Worm (Caenorhabditis elegans) whole organism, L4 larva: ENCODE results near the gene ttc-7.

Experiments used
- D1046.2 ChIP-seq: fragments of 200-800 bp; sonication (Bioruptor generic); IDR thresholded peaks from 2 replicates; pipeline ENCODE4 v1.3.6; 2022; ENCODE audit warnings: missing genetic modification characterization, missing compliant biosample characterization
- F10B5.3 ChIP-seq: sonication (generic microtip); optimal IDR thresholded peaks from 2 replicates; lab custom pipeline; 2016; ENCODE audit warnings: mild to moderate bottlenecking, missing genetic modification characterization, missing compliant biosample characterization
- R02D3.7 ChIP-seq: fragments of 150-350 bp; sonication (generic microtip); optimal IDR thresholded peaks from 3 replicates; lab custom pipeline; 2014; ENCODE audit warnings: missing biosample characterization, missing genetic modification characterization
- Y48G9A.11 ChIP-seq: fragments of 200-800 bp; sonication (Bioruptor generic); IDR thresholded peaks from 2 replicates; pipeline ENCODE4 v1.3.6; 2022; ENCODE audit warnings: missing genetic modification reagents, missing genetic modification characterization, missing compliant biosample characterization
- Y75B8A.6 ChIP-seq: fragments of 200-800 bp; sonication (Bioruptor generic); IDR thresholded peaks from 2 replicates; pipeline ENCODE4 v1.3.6; 2022; ENCODE audit warnings: missing genetic modification reagents, missing genetic modification characterization, missing compliant biosample characterization
- aha-1 ChIP-seq: fragments of 150-350 bp; peaks from one replicate; lab custom pipeline; 2014; ENCODE audit warnings: missing biosample characterization, missing genetic modification characterization
- aly-2 ChIP-seq: sonication (generic microtip); optimal IDR thresholded peaks from 2 replicates; lab custom pipeline; 2018; ENCODE audit warnings: missing biosample characterization, missing genetic modification characterization
- arid-1 ChIP-seq: fragments of 200-800 bp; sonication (Bioruptor generic); conservative IDR thresholded peaks from 2 replicates; pipeline ENCODE4 v1.3.6; 2022; ENCODE audit warnings: missing genetic modification reagents, missing genetic modification characterization, missing compliant biosample characterization
- attf-4 ChIP-seq: sonication (generic microtip); optimal IDR thresholded peaks from 3 replicates; lab custom pipeline; 2017; ENCODE audit warnings: missing biosample characterization, missing genetic modification characterization
- ceh-28 ChIP-seq: fragments of 150-350 bp; optimal IDR thresholded peaks from 2 replicates; lab custom pipeline; 2014; ENCODE audit warnings: missing biosample characterization, missing genetic modification reagents, missing genetic modification characterization
- ceh-44 ChIP-seq: fragments of 200-800 bp; sonication (Bioruptor generic); IDR thresholded peaks from 2 replicates; pipeline ENCODE4 v1.3.6; 2022; ENCODE audit warnings: missing genetic modification reagents, missing genetic modification characterization, missing compliant biosample characterization
- daf-12 ChIP-seq: fragments of 150-350 bp; optimal IDR thresholded peaks from 2 replicates; lab custom pipeline; 2014; ENCODE audit warnings: missing biosample characterization, missing genetic modification reagents, missing genetic modification characterization
- daf-16 ChIP-seq, 3 experiments: sonication (generic microtip); optimal IDR thresholded peaks; 2 replicates each; lab custom pipeline; 2016 to 2017; ENCODE audit warnings: missing genetic modification characterization in 3 of 3, missing genetic modification reagents in 3 of 3, mild to moderate bottlenecking in 2 of 3, missing compliant biosample characterization in 2 of 3, missing biosample characterization in 1 of 3, moderate library complexity in 1 of 3
- daf-19 ChIP-seq: fragments of 200-800 bp; sonication (Bioruptor generic); conservative IDR thresholded peaks from 2 replicates; pipeline ENCODE4 v1.3.6; 2022; ENCODE audit warnings: missing genetic modification characterization, missing compliant biosample characterization
- dmd-6 ChIP-seq: fragments of 200-800 bp; sonication (Bioruptor generic); IDR thresholded peaks from 2 replicates; pipeline ENCODE4 v1.3.6; 2022; ENCODE audit warnings: missing genetic modification reagents, missing genetic modification characterization, missing compliant biosample characterization
- dmd-8 ChIP-seq: fragments of 200-800 bp; sonication (Bioruptor generic); IDR thresholded peaks from 2 replicates; pipeline ENCODE4 v1.3.6; 2022; ENCODE audit warnings: missing genetic modification characterization, missing compliant biosample characterization
- dve-1 ChIP-seq: sonication (generic microtip); optimal IDR thresholded peaks from 2 replicates; lab custom pipeline; 2017; ENCODE audit warnings: antibody characterized with exemption, mild to moderate bottlenecking, missing genetic modification characterization, missing compliant biosample characterization; ENCODE audit not compliant: insufficient read depth
- egl-43 ChIP-seq: fragments of 200-800 bp; sonication (Bioruptor generic); IDR thresholded peaks from 2 replicates; pipeline ENCODE4 v1.3.6; 2022; ENCODE audit warnings: missing genetic modification reagents, missing genetic modification characterization, missing compliant biosample characterization
- fos-1 ChIP-seq: fragments of 150-350 bp; optimal IDR thresholded peaks from 2 replicates; lab custom pipeline; 2014; ENCODE audit warnings: missing biosample characterization, missing genetic modification characterization
- hif-1 ChIP-seq, 2 experiments: sonication (generic microtip); optimal IDR thresholded peaks; 2 replicates each; lab custom pipeline; 2016 to 2017; ENCODE audit warnings: missing compliant biosample characterization in 2 of 2, missing genetic modification characterization in 2 of 2, missing genetic modification reagents in 2 of 2, missing genotype in 2 of 2, mild to moderate bottlenecking in 1 of 2
- hmg-1.1 ChIP-seq: fragments of 200-800 bp; sonication (Bioruptor generic); IDR thresholded peaks from 2 replicates; pipeline ENCODE4 v1.3.6; 2022; ENCODE audit warnings: missing genetic modification reagents, missing genetic modification characterization, missing compliant biosample characterization
- jun-1 ChIP-seq: fragments of 150-350 bp; optimal IDR thresholded peaks from 2 replicates; lab custom pipeline; 2014; ENCODE audit warnings: missing biosample characterization, missing genetic modification reagents, missing genetic modification characterization
- lim-7 ChIP-seq: fragments of 200-800 bp; sonication (Bioruptor generic); IDR thresholded peaks from 2 replicates; pipeline ENCODE4 v1.3.6; 2022; ENCODE audit warnings: missing genetic modification characterization, missing compliant biosample characterization
- lin-1 ChIP-seq: fragments of 200-800 bp; sonication (Bioruptor generic); IDR thresholded peaks from 2 replicates; pipeline ENCODE4 v1.3.6; 2022; ENCODE audit warnings: missing genetic modification reagents, missing genetic modification characterization, missing compliant biosample characterization
- lin-13 ChIP-seq: fragments of 150-350 bp; optimal IDR thresholded peaks from 2 replicates; lab custom pipeline; 2014; ENCODE audit warnings: missing biosample characterization, missing genetic modification reagents, missing genetic modification characterization
- lin-15B ChIP-seq: fragments of 150-350 bp; sonication (generic microtip); optimal IDR thresholded peaks from 3 replicates; lab custom pipeline; 2014; ENCODE audit warnings: missing biosample characterization, missing genetic modification characterization
- madf-9 ChIP-seq: fragments of 200-800 bp; sonication (Bioruptor generic); conservative IDR thresholded peaks from 2 replicates; pipeline ENCODE4 v1.3.6; 2022; ENCODE audit warnings: missing genetic modification reagents, missing genetic modification characterization, missing compliant biosample characterization
- mdl-1 ChIP-seq, 2 experiments: fragments of 150-350 bp in 1 of 2; sonication (generic microtip) in 1 of 2; optimal IDR thresholded peaks; 2 replicates each; lab custom pipeline; 2014 to 2017; ENCODE audit warnings: missing biosample characterization in 2 of 2, missing genetic modification characterization in 2 of 2
- mxl-3 ChIP-seq: fragments of 200-800 bp; sonication (Bioruptor generic); optimal IDR thresholded peaks from 2 replicates; lab custom pipeline; 2018; ENCODE audit warnings: mild to moderate bottlenecking, missing genetic modification characterization, missing compliant biosample characterization
- nhr-11 ChIP-seq: fragments of 150-350 bp; optimal IDR thresholded peaks from 2 replicates; lab custom pipeline; 2014; ENCODE audit warnings: missing biosample characterization, missing genetic modification characterization
- nhr-111 ChIP-seq: fragments of 200-800 bp; sonication (Bioruptor generic); optimal IDR thresholded peaks from 2 replicates; lab custom pipeline; 2018; ENCODE audit warnings: mild to moderate bottlenecking, missing genetic modification characterization, missing compliant biosample characterization
- nhr-28 ChIP-seq: fragments of 150-350 bp; optimal IDR thresholded peaks from 2 replicates; lab custom pipeline; 2014; ENCODE audit warnings: missing biosample characterization, missing genetic modification characterization
- nhr-41 ChIP-seq: fragments of 200-800 bp; sonication (Bioruptor generic); IDR thresholded peaks from 2 replicates; pipeline ENCODE4 v1.3.6; 2022; ENCODE audit warnings: missing genetic modification reagents, missing genetic modification characterization, missing compliant biosample characterization
- nhr-6 ChIP-seq: fragments of 150-350 bp; optimal IDR thresholded peaks from 2 replicates; lab custom pipeline; 2014; ENCODE audit warnings: missing biosample characterization, missing genetic modification characterization
- nhr-76 ChIP-seq: fragments of 150-350 bp; optimal IDR thresholded peaks from 2 replicates; lab custom pipeline; 2014; ENCODE audit warnings: missing biosample characterization, missing genetic modification characterization
- nhr-77 ChIP-seq: fragments of 150-350 bp; optimal IDR thresholded peaks from 2 replicates; lab custom pipeline; 2014; ENCODE audit warnings: missing biosample characterization, missing genetic modification characterization
- pha-4 ChIP-seq, 2 experiments: fragments of 150-350 bp in 1 of 2; fragments of 200-800 bp in 1 of 2; sonication (Bioruptor generic) in 1 of 2; IDR thresholded peaks in 1 of 2; optimal IDR thresholded peaks in 1 of 2; 2 replicates each; pipeline versions ENCODE4 v1.3.6 to Lab custom; 2014 to 2022; ENCODE audit warnings: missing genetic modification characterization in 2 of 2, missing genetic modification reagents in 2 of 2, missing biosample characterization in 1 of 2, missing compliant biosample characterization in 1 of 2
- saeg-2 ChIP-seq: fragments of 200-800 bp; sonication (Bioruptor generic); IDR thresholded peaks from 2 replicates; pipeline ENCODE4 v1.3.6; 2022; ENCODE audit warnings: missing genetic modification reagents, missing genetic modification characterization, missing compliant biosample characterization
- sdz-12 ChIP-seq: fragments of 200-800 bp; sonication (Bioruptor generic); optimal IDR thresholded peaks from 2 replicates; lab custom pipeline; 2018; ENCODE audit warnings: mild to moderate bottlenecking, missing genetic modification characterization, missing compliant biosample characterization
- set-16 ChIP-seq: fragments of 200-800 bp; sonication (Bioruptor generic); IDR thresholded peaks from 2 replicates; pipeline ENCODE4 v1.3.6; 2022; ENCODE audit warnings: missing genetic modification reagents, missing genetic modification characterization, missing compliant biosample characterization
- spr-1 ChIP-seq: sonication (generic microtip); optimal IDR thresholded peaks from 2 replicates; lab custom pipeline; 2016; ENCODE audit warnings: mild to moderate bottlenecking, missing genetic modification characterization, missing compliant biosample characterization
- unc-39 ChIP-seq: sonication (generic microtip); optimal IDR thresholded peaks from 2 replicates; lab custom pipeline; 2017; ENCODE audit warnings: missing biosample characterization, missing genetic modification characterization
- zag-1 ChIP-seq: fragments of 150-350 bp; optimal IDR thresholded peaks from 2 replicates; lab custom pipeline; 2014; ENCODE audit warnings: missing biosample characterization, missing genetic modification characterization
- zfp-2 ChIP-seq: sonication (generic microtip); optimal IDR thresholded peaks from 2 replicates; lab custom pipeline; 2016; ENCODE audit warnings: mild to moderate bottlenecking, missing genetic modification characterization, missing compliant biosample characterization
- zip-11 ChIP-seq: fragments of 200-800 bp; sonication (Bioruptor generic); IDR thresholded peaks from 2 replicates; pipeline ENCODE4 v1.3.6; 2022; ENCODE audit warnings: missing genetic modification characterization, missing compliant biosample characterization
- ztf-11 ChIP-seq: fragments of 150-350 bp; optimal IDR thresholded peaks from 2 replicates; lab custom pipeline; 2014; ENCODE audit warnings: missing biosample characterization, missing genetic modification characterization

Gene ttc-7

ce11 chrIII:1905589-1905988, 45.4 kb downstream of the ttc-7 start, which contains the start of the genes B0524.6 and pqn-41 (continued):
- TF ChIP-seq sdz-12: no peak
- TF ChIP-seq fos-1 (tag; lab: Kevin White, UChicago): no peak

ce11 chrIII:1918311-1918932, 58.2 kb downstream of the ttc-7 start:
- peak; percentile 93 for TF ChIP-seq aha-1 (tag; lab: Kevin White, UChicago)
- TF ChIP-seq mxl-3 (GFP tag; lab: Kevin White, UChicago): no peak

- TF ChIP-seq lin-15B (tag; lab: Kevin White, UChicago) (no peak), hif-1 (tag; optimal IDR thresholded peaks at IDR 0.05; lab: Kevin White, UChicago) (peak; percentile 80 to 83), mxl-3 (GFP tag; lab: Kevin White, UChicago) (peak; percentile 89), pha-4 (GFP tag; IDR thresholded peaks at IDR 0.05; lab: Robert Waterston, UW) (peak; percentile 98), pha-4 (tag; optimal IDR thresholded peaks at IDR 0.05; lab: Kevin White, UChicago) (peak; percentile 29), lin-1 (GFP tag; lab: Robert Waterston, UW) (peak; percentile 74), Y75B8A.6 (GFP tag; lab: Robert Waterston, UW) (no peak), jun-1 (tag; lab: Kevin White, UChicago) (peak; percentile 77), D1046.2 (GFP tag; lab: Robert Waterston, UW) (no peak), nhr-76 (tag; lab: Kevin White, UChicago) (peak; percentile 66), nhr-41 (GFP tag; lab: Robert Waterston, UW) (peak; percentile 72), set-16 (GFP tag; lab: Robert Waterston, UW) (peak; percentile 95), daf-12 (tag; lab: Kevin White, UChicago) (no peak), ceh-28 (tag; lab: Kevin White, UChicago) (peak; percentile 26), lin-13 (peak; percentile 93), zag-1 (tag; lab: Kevin White, UChicago) (no peak), R02D3.7 (no peak), arid-1 (GFP tag; lab: Robert Waterston, UW) (no peak), dve-1 (tag; lab: Kevin White, UChicago) (peak; percentile 94), F10B5.3 (tag; lab: Kevin White, UChicago) (peak; percentile 71), hmg-1.1 (GFP tag; lab: Robert Waterston, UW) (peak; percentile 93), attf-4 (tag; lab: Kevin White, UChicago) (peak; percentile 60), aly-2 (tag; lab: Kevin White, UChicago) (no peak), egl-43 (GFP tag; lab: Robert Waterston, UW) (peak; percentile 82), saeg-2 (peak; percentile 97), nhr-11 (tag; lab: Kevin White, UChicago) (peak; percentile 90), nhr-28 (tag; lab: Kevin White, UChicago) (peak; percentile 88), daf-19 (GFP tag; lab: Robert Waterston, UW) (no peak), nhr-6 (peak; percentile 65), daf-16 (GFP tag; optimal IDR thresholded peaks at IDR 0.05; lab: Kevin White, UChicago) (peak; percentile 70 to 91), daf-16 (tag; optimal IDR thresholded peaks at IDR 0.05; lab: Kevin White, UChicago) (peak; percentile 83), dmd-6 (GFP tag; lab: Robert Waterston, UW) (peak; percentile 100), Y48G9A.11 (GFP tag; lab: Robert Waterston, UW) (no peak), spr-1 (peak; percentile 74), unc-39 (tag; lab: Kevin White, UChicago) (no peak), lim-7 (GFP tag; lab: Robert Waterston, UW) (no peak), nhr-77 (tag; lab: Kevin White, UChicago) (peak; percentile 81), ztf-11 (no peak), madf-9 (GFP tag; lab: Robert Waterston, UW) (peak; percentile 62), mdl-1 (tag; optimal IDR thresholded peaks at IDR 0.05; lab: Kevin White, UChicago) (peak; percentile 92 to 93), dmd-8 (no peak), zfp-2 (tag; lab: Kevin White, UChicago) (peak; percentile 71), zip-11 (GFP tag; lab: Robert Waterston, UW) (no peak), ceh-44 (GFP tag; lab: Robert Waterston, UW) (no peak), nhr-111 (GFP tag; lab: Kevin White, UChicago) (no peak)
These were observed 61.0 kb downstream of the ttc-7 start for ce11 chrIII:1921136-1921680.
